Fruit fly (Drosophila melanogaster) whole organism, embryonic: Measurements from ENCODE around the gene CG11241.

Experiments used
- CG14441 ChIP-seq: fragments of 200-800 bp; sonication (Bioruptor generic); IDR thresholded peaks from 2 replicates; pipeline ENCODE4 v1.3.6; 2022; ENCODE audit warnings: missing biosample characterization, missing genetic modification characterization
- CG17186 ChIP-seq: fragments of 200-800 bp; sonication (Bioruptor generic); optimal IDR thresholded peaks from 3 replicates; lab custom pipeline; 2017; ENCODE audit warnings: missing biosample characterization, missing genetic modification reagents, missing genetic modification characterization
- CG17328 ChIP-seq: fragments of 200-800 bp; sonication (Bioruptor generic); IDR thresholded peaks from 2 replicates; pipeline ENCODE4 v1.3.6; 2022; ENCODE audit warnings: missing biosample characterization, missing genetic modification characterization
- CG4617 ChIP-seq: fragments of 200-800 bp; sonication (Bioruptor generic); optimal IDR thresholded peaks from 3 replicates; lab custom pipeline; 2016; ENCODE audit warnings: missing biosample characterization, missing genetic modification characterization, borderline replicate concordance
- CG9215 ChIP-seq: fragments of 200-800 bp; sonication (Bioruptor generic); IDR thresholded peaks from 2 replicates; pipeline ENCODE4 v1.3.6; 2022; ENCODE audit warnings: missing biosample characterization, missing genetic modification characterization
- MBD-R2 ChIP-seq: fragments of 200-800 bp; sonication (Bioruptor generic); IDR thresholded peaks from 2 replicates; pipeline ENCODE4 v1.3.6; 2022; ENCODE audit warnings: missing biosample characterization, missing genetic modification characterization
- Ravus ChIP-seq: fragments of 200-800 bp; sonication (Bioruptor generic); IDR thresholded peaks from 2 replicates; pipeline ENCODE4 v1.3.6; 2022; ENCODE audit warnings: missing biosample characterization, missing genetic modification characterization
- en ChIP-seq: fragments of 200-800 bp; sonication (Bioruptor generic); optimal IDR thresholded peaks from 2 replicates; lab custom pipeline; 2016; ENCODE audit warnings: missing biosample characterization, missing genetic modification characterization
- h ChIP-seq: fragments of >200 bp; optimal IDR thresholded peaks from 2 replicates; lab custom pipeline; 2017
- psq ChIP-seq: fragments of 200-800 bp; sonication (Bioruptor generic); optimal IDR thresholded peaks from 2 replicates; lab custom pipeline; 2017; ENCODE audit warnings: missing biosample characterization, missing genetic modification characterization
- pum ChIP-seq: fragments of 200-800 bp; sonication (Bioruptor generic); optimal IDR thresholded peaks from 2 replicates; lab custom pipeline; 2016; ENCODE audit warnings: missing biosample characterization, missing genetic modification characterization
- tio ChIP-seq: fragments of 200-800 bp; sonication (Bioruptor generic); optimal IDR thresholded peaks from 2 replicates; lab custom pipeline; 2017; ENCODE audit warnings: missing biosample characterization, missing genetic modification characterization, inconsistent platforms

DNA sequence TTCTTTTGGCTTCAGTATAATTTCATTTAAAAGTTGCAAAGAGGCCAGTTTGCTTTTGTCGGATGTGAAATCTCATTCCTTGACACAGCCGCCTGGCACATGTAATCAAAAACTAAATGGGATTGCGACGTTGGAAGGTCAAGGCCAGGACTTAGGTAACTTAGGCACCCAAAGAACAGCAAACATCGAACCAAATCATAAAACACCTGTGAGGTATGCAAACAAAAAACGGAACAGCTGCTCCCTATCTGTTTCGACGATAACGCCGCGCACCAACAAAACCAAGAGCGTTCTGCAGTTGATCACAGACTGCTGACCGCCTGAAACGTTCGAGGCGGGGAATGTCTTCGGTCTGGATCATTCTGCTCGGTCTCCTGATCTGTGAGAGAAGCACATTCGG lies 39.1 kb downstream of the CG11241 start, which contains the start of gene CG45116:
- TF ChIP-seq CG9215: no peak
- no peak for TF ChIP-seq MBD-R2 (GFP tag; lab: Robert Waterston, UW)
- TF ChIP-seq en (GFP tag; lab: Kevin White, UChicago): no peak
- no peak for TF ChIP-seq CG4617 (GFP tag; lab: Kevin White, UChicago)
- no peak for TF ChIP-seq pum (GFP tag; lab: Kevin White, UChicago)
- no peak for TF ChIP-seq tio (GFP tag; lab: Kevin White, UChicago)
- TF ChIP-seq CG17328 (GFP tag; lab: Robert Waterston, UW): no peak
- TF ChIP-seq h (lab: Kevin White, UChicago): no peak
- no peak for TF ChIP-seq CG17186 (GFP tag; lab: Kevin White, UChicago)
- no peak for TF ChIP-seq CG14441
- no peak for TF ChIP-seq Ravus (GFP tag; lab: Robert Waterston, UW)
- TF ChIP-seq psq (GFP tag; lab: Kevin White, UChicago): no peak
